Fruit fly (Drosophila melanogaster): ENCODE results near the gene Ugt303A1.

The Ugt303A1 gene

DNA sequence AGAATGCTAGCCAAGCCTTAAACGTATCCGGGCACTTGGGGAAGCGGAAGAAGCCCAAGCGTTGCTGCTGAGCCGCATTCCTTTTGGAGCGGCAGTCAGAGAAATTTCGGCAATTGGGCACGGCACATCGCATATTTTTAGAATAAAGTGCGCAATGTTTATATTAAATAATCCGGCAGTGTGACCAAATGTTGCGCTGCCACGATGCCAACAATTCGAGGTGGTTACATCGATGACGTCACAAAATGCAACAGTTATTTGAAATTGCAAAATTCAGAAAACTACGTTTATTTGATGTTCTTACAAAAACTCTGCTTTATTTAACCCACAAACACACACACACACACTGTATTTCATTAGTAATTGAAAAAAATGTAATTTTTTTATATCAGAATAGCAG, 44.6 kb downstream of the Ugt303A1 start, which contains the start of gene CG6689 (continued):
- TF ChIP-seq Poxn (GFP tag; IDR thresholded peaks at IDR 0.05) (no peak), CG1024 (GFP tag; IDR thresholded peaks at IDR 0.05) (no peak), Lim3 (GFP tag; IDR thresholded peaks at IDR 0.05) (no peak), Atf6 (GFP tag; IDR thresholded peaks at IDR 0.05) (no peak), gfzf (GFP tag; optimal IDR thresholded peaks at IDR 0.05) (peak; percentile 66), CG4820 (GFP tag; optimal IDR thresholded peaks at IDR 0.05) (no peak), CG12104 (GFP tag; optimal IDR thresholded peaks at IDR 0.05) (no peak), dati (GFP tag; IDR thresholded peaks at IDR 0.05) (no peak), Sry-δ (GFP tag; optimal IDR thresholded peaks at IDR 0.05) (peak; percentile 31), vfl (GFP tag; optimal IDR thresholded peaks at IDR 0.05) (no peak), Doc3 (GFP tag; IDR thresholded peaks at IDR 0.05; ENCODE audit: partially characterized antibody) (no peak), CG12769 (tag; optimal IDR thresholded peaks at IDR 0.05) (peak; percentile 1), sima (GFP tag; optimal IDR thresholded peaks at IDR 0.05) (no peak), CG10654 (GFP tag; optimal IDR thresholded peaks at IDR 0.05) (no peak), ase (GFP tag; IDR thresholded peaks at IDR 0.05) (no peak), H15 (GFP tag; IDR thresholded peaks at IDR 0.05) (no peak), Usf (GFP tag; optimal IDR thresholded peaks at IDR 0.05) (no peak), Fer2 (tag; optimal IDR thresholded peaks at IDR 0.05) (no peak), dysf (GFP tag; IDR thresholded peaks at IDR 0.05) (no peak), CG11247 (GFP tag; IDR thresholded peaks at IDR 0.05) (no peak), Adf1 (GFP tag; IDR thresholded peaks at IDR 0.05) (no peak), stc (GFP tag; IDR thresholded peaks at IDR 0.05) (no peak), hb (GFP tag; IDR thresholded peaks at IDR 0.05; ENCODE audit: partially characterized antibody) (no peak), BEAF-32 (GFP tag; optimal IDR thresholded peaks at IDR 0.05) (peak; percentile 31), Ssrp (tag; optimal IDR thresholded peaks at IDR 0.05) (no peak), Myb (GFP tag; optimal IDR thresholded peaks at IDR 0.05) (peak; percentile 86), CG9437 (GFP tag; optimal IDR thresholded peaks at IDR 0.05) (no peak), CG10543 (GFP tag; optimal IDR thresholded peaks at IDR 0.05) (no peak), CG11398 (GFP tag; optimal IDR thresholded peaks at IDR 0.05) (no peak), dan (GFP tag; IDR thresholded peaks at IDR 0.05) (no peak), CG14965 (GFP tag; optimal IDR thresholded peaks at IDR 0.05; ENCODE audit: borderline replicate concordance) (no peak), z (GFP tag; IDR thresholded peaks at IDR 0.05) (no peak), pzg (GFP tag; optimal IDR thresholded peaks at IDR 0.05) (peak; percentile 76), wek (GFP tag; optimal IDR thresholded peaks at IDR 0.05) (no peak), Hr39 (optimal IDR thresholded peaks at IDR 0.05) (no peak), zen2 (GFP tag; IDR thresholded peaks at IDR 0.05; ENCODE audit: partially characterized antibody) (no peak), Dad (GFP tag; optimal IDR thresholded peaks at IDR 0.05) (no peak), CG10431 (GFP tag; optimal IDR thresholded peaks at IDR 0.05) (no peak), lab (GFP tag; optimal IDR thresholded peaks at IDR 0.05) (no peak), hbn (GFP tag; IDR thresholded peaks at IDR 0.05; ENCODE audit: partially characterized antibody) (no peak), CG2202 (tag; optimal IDR thresholded peaks at IDR 0.05) (no peak), Neu2 (GFP tag; optimal IDR thresholded peaks at IDR 0.05; ENCODE audit: borderline replicate concordance) (no peak), scrt (GFP tag; optimal IDR thresholded peaks at IDR 0.05) (peak; percentile 21), NfI (GFP tag; optimal IDR thresholded peaks at IDR 0.05) (no peak), CG10462 (GFP tag; optimal IDR thresholded peaks at IDR 0.05) (no peak), Antp (GFP tag; optimal IDR thresholded peaks at IDR 0.05) (no peak), CG1603 (tag; optimal IDR thresholded peaks at IDR 0.05) (peak; percentile 51), CG13624 (GFP tag; optimal IDR thresholded peaks at IDR 0.05) (peak; percentile 77), CG14014 (GFP tag; IDR thresholded peaks at IDR 0.05) (no peak), Sox102F (GFP tag; optimal IDR thresholded peaks at IDR 0.05) (no peak), CG31388 (GFP tag; optimal IDR thresholded peaks at IDR 0.05) (no peak), tll (GFP tag; optimal IDR thresholded peaks at IDR 0.05) (no peak)
